Fruit fly (Drosophila melanogaster): ENCODE data around the gene CG42655.

The CG42655 gene

dm6 chr3L:19908201-19909127, 45.0 kb downstream of the CG42655 start (continued):
- no peak for TF ChIP-seq slou (GFP tag; optimal IDR thresholded peaks at IDR 0.05)
- TF ChIP-seq CG17328 (GFP tag; IDR thresholded peaks at IDR 0.05), result no peak
- no peak for TF ChIP-seq grau (tag; optimal IDR thresholded peaks at IDR 0.05)
- TF ChIP-seq D (optimal IDR thresholded peaks at IDR 0.05), result peak; percentile 68
- TF ChIP-seq D (GFP tag; optimal IDR thresholded peaks at IDR 0.05), result no peak
- no peak for TF ChIP-seq CG8290 (GFP tag; optimal IDR thresholded peaks at IDR 0.05)
- TF ChIP-seq CG8290 (tag; optimal IDR thresholded peaks at IDR 0.05), result peak in 1 of 2 experiments; percentile 4
- no peak for TF ChIP-seq Usf (GFP tag; optimal IDR thresholded peaks at IDR 0.05)
- no peak for TF ChIP-seq H2.0 (GFP tag; IDR thresholded peaks at IDR 0.05)
- no peak for TF ChIP-seq Mad (GFP tag; optimal IDR thresholded peaks at IDR 0.05)
- no peak for TF ChIP-seq klu (GFP tag; IDR thresholded peaks at IDR 0.05)
- peak; percentile 87 for TF ChIP-seq cg (GFP tag; optimal IDR thresholded peaks at IDR 0.05)
- TF ChIP-seq Dad (GFP tag; optimal IDR thresholded peaks at IDR 0.05), result no peak
- TF ChIP-seq sens (GFP tag), result peak; percentile 72
- TF ChIP-seq CG17568 (GFP tag; optimal IDR thresholded peaks at IDR 0.05), result no peak
- no peak for TF ChIP-seq Mes4 (GFP tag; optimal IDR thresholded peaks at IDR 0.05)
- peak; percentile 75 for TF ChIP-seq nau (GFP tag; optimal IDR thresholded peaks at IDR 0.05)
- no peak for TF ChIP-seq crc (GFP tag; optimal IDR thresholded peaks at IDR 0.05)
- TF ChIP-seq pan (optimal IDR thresholded peaks at IDR 0.05), result no peak
- TF ChIP-seq pan (GFP tag; optimal IDR thresholded peaks at IDR 0.05 in 1 of 2, IDR thresholded peaks at IDR 0.05 in 1 of 2), result no peak

dm6 chr3L:19907706-19908070, 45.8 kb downstream of the CG42655 start:
- TF ChIP-seq kni (GFP tag; optimal IDR thresholded peaks at IDR 0.05), result no peak
- no peak for TF ChIP-seq tll (GFP tag; optimal IDR thresholded peaks at IDR 0.05)
- TF ChIP-seq CG17829 (tag; optimal IDR thresholded peaks at IDR 0.05), result no peak
- peak; percentile 6 for TF ChIP-seq Asciz (GFP tag; optimal IDR thresholded peaks at IDR 0.05)
- TF ChIP-seq CG11695 (GFP tag; IDR thresholded peaks at IDR 0.05), result 0 out of 3 replicates have a peak, but pooled peaks have one; percentile 14
- peak; percentile 7 for TF ChIP-seq Atf-2 (GFP tag; optimal IDR thresholded peaks at IDR 0.05)
- no peak for TF ChIP-seq CG6175 (GFP tag; IDR thresholded peaks at IDR 0.05)
- TF ChIP-seq CG14050 (GFP tag; IDR thresholded peaks at IDR 0.05), result 0 out of 3 replicates have a peak, but pooled peaks have one; percentile 2
- TF ChIP-seq D19A (tag; optimal IDR thresholded peaks at IDR 0.05), result peak; percentile 59
- no peak for TF ChIP-seq CG8359 (GFP tag; optimal IDR thresholded peaks at IDR 0.05; ENCODE audit: borderline replicate concordance)
- TF ChIP-seq sens (GFP tag), result peak; percentile 70
- TF ChIP-seq D (optimal IDR thresholded peaks at IDR 0.05), result no peak
- peak; percentile 18 for TF ChIP-seq D (GFP tag; optimal IDR thresholded peaks at IDR 0.05)
- TF ChIP-seq phol (tag; optimal IDR thresholded peaks at IDR 0.05), result peak; percentile 35
- TF ChIP-seq tna (GFP tag; IDR thresholded peaks at IDR 0.05; ENCODE audit: partially characterized antibody), result 0 out of 2 replicates have a peak, but pooled peaks have one; percentile 20
- TF ChIP-seq chif (GFP tag; optimal IDR thresholded peaks at IDR 0.05), result peak in 1 of 2 experiments; percentile 2

dm6 chr3L:19906780-19907705, 46.5 kb downstream of the CG42655 start:
- TF ChIP-seq CG12744 (GFP tag; optimal IDR thresholded peaks at IDR 0.05) (peak; percentile 27), Scr (GFP tag; IDR thresholded peaks at IDR 0.05; ENCODE audit: partially characterized antibody) (0 out of 2 replicates have a peak, but pooled peaks have one; percentile 15), Ssrp (tag; optimal IDR thresholded peaks at IDR 0.05) (peak; percentile 14), sima (GFP tag; optimal IDR thresholded peaks at IDR 0.05) (no peak), CG5180 (GFP tag; optimal IDR thresholded peaks at IDR 0.05) (peak; percentile 50), CG6254 (GFP tag; optimal IDR thresholded peaks at IDR 0.05) (peak; percentile 53), Dip2 (GFP tag; IDR thresholded peaks at IDR 0.05) (no peak), CG12769 (tag; optimal IDR thresholded peaks at IDR 0.05) (peak; percentile 69), YL-1 (GFP tag; optimal IDR thresholded peaks at IDR 0.05) (peak; percentile 17), CG13296 (GFP tag; optimal IDR thresholded peaks at IDR 0.05) (peak; percentile 75), vfl (GFP tag; optimal IDR thresholded peaks at IDR 0.05) (no peak), z (GFP tag; IDR thresholded peaks at IDR 0.05) (peak; percentile 52; the same call in 1 of the 3 replicates), Oaz (GFP tag; IDR thresholded peaks at IDR 0.05) (no peak; the same call in 1 of the 2 replicates)
